Fruit fly (Drosophila melanogaster) whole organism, embryonic: ENCODE data around the gene Ste12DOR.
"Not testable (repeated sequence)": the region's sequence is repeated elsewhere in the genome, so short reads cannot be mapped to it uniquely, and the experiment has no call there.

ENCODE experiments used
- Nf-YA ChIP-seq: fragments of 200-800 bp; sonication (Bioruptor generic); IDR thresholded peaks from 2 replicates; pipeline ENCODE4 v1.3.6; 2022; ENCODE audit warnings: missing biosample characterization, missing genetic modification characterization
- sug ChIP-seq: fragments of 200-800 bp; optimal IDR thresholded peaks from 2 replicates; lab custom pipeline; 2019; ENCODE audit warnings: missing biosample characterization, mild to moderate bottlenecking, missing genetic modification characterization, moderate library complexity

dm6 chrX:13999910-14000309, at the start of gene Ste12DOR:
- not testable (repeated sequence) for TF ChIP-seq Nf-YA (GFP tag; lab: Robert Waterston, UW); sug (tag; lab: Kevin White, UChicago)
